Fruit fly (Drosophila melanogaster): ENCODE measurements around the gene Tango14.

Tango14 gene

DNA sequence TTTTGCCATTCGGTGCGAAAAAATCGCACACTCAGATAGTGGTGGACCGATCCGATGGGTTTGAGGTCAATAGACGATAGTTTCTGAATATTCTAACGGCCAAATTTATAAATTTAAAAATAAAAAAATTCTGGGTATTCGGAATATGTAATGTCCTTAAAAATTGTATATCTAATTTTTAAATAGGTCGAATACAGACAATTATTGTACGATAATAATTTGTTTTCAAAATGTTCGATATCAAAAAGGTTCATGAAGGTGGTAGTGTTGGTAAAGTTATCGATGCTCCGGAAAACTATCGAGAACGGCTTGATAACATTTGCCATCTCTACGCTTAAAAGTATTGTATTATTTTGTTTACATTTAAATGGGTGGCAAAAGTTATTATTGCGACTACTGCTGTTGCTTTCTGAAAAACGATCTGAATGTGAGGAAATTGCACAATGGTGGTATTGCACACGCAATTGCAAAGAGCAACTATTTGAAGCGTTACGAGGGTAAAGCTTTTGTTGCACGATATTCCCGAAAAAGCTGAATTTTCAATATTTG, 11.5 kb downstream of the Tango14 start, which contains the start of the genes CG31922 and Plap (continued):
- TF ChIP-seq aop (GFP tag; IDR thresholded peaks at IDR 0.05) (no peak), fd3F (GFP tag; optimal IDR thresholded peaks at IDR 0.05) (peak; percentile 57), sima (GFP tag; optimal IDR thresholded peaks at IDR 0.05) (no peak), Dip2 (GFP tag; IDR thresholded peaks at IDR 0.05) (no peak), CG4328 (GFP tag; optimal IDR thresholded peaks at IDR 0.05) (peak; percentile 55), zen2 (GFP tag; IDR thresholded peaks at IDR 0.05; ENCODE audit: partially characterized antibody) (peak; percentile 73; the same call in 2 of the 3 replicates), CG32767 (GFP tag; IDR thresholded peaks at IDR 0.05) (peak; percentile 36; the same call in 1 of the 2 replicates), ro (GFP tag; IDR thresholded peaks at IDR 0.05) (no peak), CG8944 (GFP tag; optimal IDR thresholded peaks at IDR 0.05) (peak; percentile 42), Hmx (GFP tag; optimal IDR thresholded peaks at IDR 0.05) (peak; percentile 46), CG18764 (GFP tag; optimal IDR thresholded peaks at IDR 0.05) (peak; percentile 66), HHEX (GFP tag; optimal IDR thresholded peaks at IDR 0.05) (peak; percentile 3), p53 (GFP tag; optimal IDR thresholded peaks at IDR 0.05) (no peak), CG17612 (GFP tag; IDR thresholded peaks at IDR 0.05) (no peak), CG4820 (GFP tag; optimal IDR thresholded peaks at IDR 0.05) (peak; percentile 56), CG13287 (GFP tag; IDR thresholded peaks at IDR 0.05; ENCODE audit: partially characterized antibody) (peak; percentile 95), CG34422 (GFP tag; IDR thresholded peaks at IDR 0.05) (no peak), CG34376 (GFP tag; optimal IDR thresholded peaks at IDR 0.05) (peak; percentile 77), CG17829 (tag; optimal IDR thresholded peaks at IDR 0.05) (peak; percentile 80), pros (GFP tag; optimal IDR thresholded peaks at IDR 0.05) (no peak), CG7372 (GFP tag; IDR thresholded peaks at IDR 0.05) (peak; percentile 54; the same call in 1 of the 2 replicates), CG8281 (tag; optimal IDR thresholded peaks at IDR 0.05) (peak; percentile 36), Usf (GFP tag; optimal IDR thresholded peaks at IDR 0.05) (no peak), CG13123 (GFP tag; optimal IDR thresholded peaks at IDR 0.05) (peak; percentile 47), ems (GFP tag; optimal IDR thresholded peaks at IDR 0.05) (peak; percentile 71), nom (GFP tag; optimal IDR thresholded peaks at IDR 0.05) (no peak), Gsc (GFP tag; IDR thresholded peaks at IDR 0.05) (no peak), CG14441 (GFP tag; IDR thresholded peaks at IDR 0.05) (peak; percentile 50; the same call in 1 of the 2 replicates), sens (GFP tag) (peak; percentile 92), lilli (GFP tag; optimal IDR thresholded peaks at IDR 0.05) (peak; percentile 87), Hr3 (GFP tag; optimal IDR thresholded peaks at IDR 0.05) (peak; percentile 86), ken (GFP tag; IDR thresholded peaks at IDR 0.05) (no peak), CG13894 (tag; optimal IDR thresholded peaks at IDR 0.05) (no peak), bcd (GFP tag; optimal IDR thresholded peaks at IDR 0.05) (peak; percentile 63), CrebB (tag; optimal IDR thresholded peaks at IDR 0.05) (peak; percentile 32), bab2 (GFP tag; optimal IDR thresholded peaks at IDR 0.05) (peak; percentile 64), ap (GFP tag; IDR thresholded peaks at IDR 0.05) (0 out of 2 replicates have a peak, but pooled peaks have one; percentile 4), onecut (GFP tag; IDR thresholded peaks at IDR 0.05) (no peak; the same call in 1 of the 2 replicates), CG10147 (GFP tag; optimal IDR thresholded peaks at IDR 0.05) (peak; percentile 76), CG8359 (GFP tag; optimal IDR thresholded peaks at IDR 0.05; ENCODE audit: borderline replicate concordance) (no peak), cato (GFP tag; optimal IDR thresholded peaks at IDR 0.05; ENCODE audit: borderline replicate concordance) (peak; percentile 52), CG13424 (tag; optimal IDR thresholded peaks at IDR 0.05) (peak; percentile 76), ara (GFP tag; IDR thresholded peaks at IDR 0.05) (no peak), Dref (GFP tag; IDR thresholded peaks at IDR 0.05) (peak; percentile 66), gcm (GFP tag; optimal IDR thresholded peaks at IDR 0.05) (peak; percentile 36), bowl (GFP tag; IDR thresholded peaks at IDR 0.05) (no peak), tll (GFP tag; optimal IDR thresholded peaks at IDR 0.05) (peak in 1 of 2 experiments; percentile 8), NfI (GFP tag; optimal IDR thresholded peaks at IDR 0.05) (peak; percentile 75), Rfx (GFP tag; IDR thresholded peaks at IDR 0.05) (peak; percentile 82), h (optimal IDR thresholded peaks at IDR 0.05) (no peak), kay (GFP tag; optimal IDR thresholded peaks at IDR 0.05) (peak; percentile 53)
